Worm (Caenorhabditis elegans) whole organism, L4 larva: Measurements from ENCODE around the gene D2096.9.

Source experiments
- F10B5.3 ChIP-seq: sonication (generic microtip); optimal IDR thresholded peaks from 2 replicates; lab custom pipeline; 2016; ENCODE audit warnings: mild to moderate bottlenecking, missing genetic modification characterization, missing compliant biosample characterization
- F49E8.2 ChIP-seq: sonication (generic microtip); optimal IDR thresholded peaks from 2 replicates; lab custom pipeline; 2016; ENCODE audit warnings: missing compliant biosample characterization, mild to moderate bottlenecking, missing genetic modification characterization, borderline replicate concordance
- R02D3.7 ChIP-seq: fragments of 150-350 bp; sonication (generic microtip); optimal IDR thresholded peaks from 3 replicates; lab custom pipeline; 2014; ENCODE audit warnings: missing biosample characterization, missing genetic modification characterization
- T20F7.1 ChIP-seq: fragments of 200-800 bp; sonication (Bioruptor generic); optimal IDR thresholded peaks from 2 replicates; lab custom pipeline; 2018; ENCODE audit warnings: mild to moderate bottlenecking, missing genetic modification characterization, missing compliant biosample characterization
- Y75B8A.6 ChIP-seq: fragments of 200-800 bp; sonication (Bioruptor generic); IDR thresholded peaks from 2 replicates; pipeline ENCODE4 v1.3.6; 2022; ENCODE audit warnings: missing genetic modification reagents, missing genetic modification characterization, missing compliant biosample characterization
- aha-1 ChIP-seq: fragments of 150-350 bp; peaks from one replicate; lab custom pipeline; 2014; ENCODE audit warnings: missing biosample characterization, missing genetic modification characterization
- aly-2 ChIP-seq: sonication (generic microtip); optimal IDR thresholded peaks from 2 replicates; lab custom pipeline; 2018; ENCODE audit warnings: missing biosample characterization, missing genetic modification characterization
- attf-4 ChIP-seq: sonication (generic microtip); optimal IDR thresholded peaks from 3 replicates; lab custom pipeline; 2017; ENCODE audit warnings: missing biosample characterization, missing genetic modification characterization
- ceh-20 ChIP-seq: fragments of 200-800 bp; sonication (Bioruptor generic); IDR thresholded peaks from 2 replicates; pipeline ENCODE4 v1.3.6; 2022; ENCODE audit warnings: missing genetic modification reagents, missing genetic modification characterization, missing compliant biosample characterization
- ceh-28 ChIP-seq: fragments of 150-350 bp; optimal IDR thresholded peaks from 2 replicates; lab custom pipeline; 2014; ENCODE audit warnings: missing biosample characterization, missing genetic modification reagents, missing genetic modification characterization
- ceh-32 ChIP-seq: sonication (generic microtip); optimal IDR thresholded peaks from 2 replicates; lab custom pipeline; 2016; ENCODE audit warnings: mild to moderate bottlenecking, missing genetic modification characterization, missing compliant biosample characterization; ENCODE audit not compliant: poor library complexity
- ceh-44 ChIP-seq: fragments of 200-800 bp; sonication (Bioruptor generic); IDR thresholded peaks from 2 replicates; pipeline ENCODE4 v1.3.6; 2022; ENCODE audit warnings: missing genetic modification reagents, missing genetic modification characterization, missing compliant biosample characterization
- ceh-62 ChIP-seq: sonication (generic microtip); optimal IDR thresholded peaks from 2 replicates; lab custom pipeline; 2017; ENCODE audit warnings: missing biosample characterization, missing genetic modification characterization
- ctbp-1 ChIP-seq: fragments of 200-800 bp; sonication (Bioruptor generic); IDR thresholded peaks from 2 replicates; pipeline ENCODE4 v1.3.6; 2022; ENCODE audit warnings: missing genetic modification reagents, missing genetic modification characterization, missing compliant biosample characterization
- daf-12 ChIP-seq: fragments of 150-350 bp; optimal IDR thresholded peaks from 2 replicates; lab custom pipeline; 2014; ENCODE audit warnings: missing biosample characterization, missing genetic modification reagents, missing genetic modification characterization
- daf-16 ChIP-seq, 3 experiments: sonication (generic microtip); optimal IDR thresholded peaks; 2 replicates each; lab custom pipeline; 2016 to 2017; ENCODE audit warnings: missing genetic modification characterization in 3 of 3, missing genetic modification reagents in 3 of 3, mild to moderate bottlenecking in 2 of 3, missing compliant biosample characterization in 2 of 3, missing biosample characterization in 1 of 3, moderate library complexity in 1 of 3
- dmd-6 ChIP-seq: fragments of 200-800 bp; sonication (Bioruptor generic); IDR thresholded peaks from 2 replicates; pipeline ENCODE4 v1.3.6; 2022; ENCODE audit warnings: missing genetic modification reagents, missing genetic modification characterization, missing compliant biosample characterization
- dmd-9 ChIP-seq: fragments of 200-800 bp; sonication (Bioruptor generic); IDR thresholded peaks from 2 replicates; pipeline ENCODE4 v1.3.6; 2022; ENCODE audit warnings: missing genetic modification reagents, missing genetic modification characterization, missing compliant biosample characterization
- dve-1 ChIP-seq: sonication (generic microtip); optimal IDR thresholded peaks from 2 replicates; lab custom pipeline; 2017; ENCODE audit warnings: antibody characterized with exemption, mild to moderate bottlenecking, missing genetic modification characterization, missing compliant biosample characterization; ENCODE audit not compliant: insufficient read depth
- egl-27 ChIP-seq: sonication (generic microtip); optimal IDR thresholded peaks from 3 replicates; lab custom pipeline; 2017; ENCODE audit warnings: missing biosample characterization, missing genetic modification reagents, missing genetic modification characterization
- fos-1 ChIP-seq: fragments of 150-350 bp; optimal IDR thresholded peaks from 2 replicates; lab custom pipeline; 2014; ENCODE audit warnings: missing biosample characterization, missing genetic modification characterization
- gei-8 ChIP-seq: fragments of 200-800 bp; sonication (Bioruptor generic); optimal IDR thresholded peaks from 2 replicates; lab custom pipeline; 2018; ENCODE audit warnings: mild to moderate bottlenecking, missing genetic modification characterization, missing compliant biosample characterization
- hlh-11 ChIP-seq: fragments of 200-800 bp; sonication (Bioruptor generic); optimal IDR thresholded peaks from 2 replicates; lab custom pipeline; 2018; ENCODE audit warnings: mild to moderate bottlenecking, missing genetic modification characterization, missing compliant biosample characterization
- jun-1 ChIP-seq: fragments of 150-350 bp; optimal IDR thresholded peaks from 2 replicates; lab custom pipeline; 2014; ENCODE audit warnings: missing biosample characterization, missing genetic modification reagents, missing genetic modification characterization
- lin-13 ChIP-seq: fragments of 150-350 bp; optimal IDR thresholded peaks from 2 replicates; lab custom pipeline; 2014; ENCODE audit warnings: missing biosample characterization, missing genetic modification reagents, missing genetic modification characterization
- lin-15B ChIP-seq: fragments of 150-350 bp; sonication (generic microtip); optimal IDR thresholded peaks from 3 replicates; lab custom pipeline; 2014; ENCODE audit warnings: missing biosample characterization, missing genetic modification characterization
- lin-29 ChIP-seq: fragments of 200-800 bp; sonication (Bioruptor generic); IDR thresholded peaks from 2 replicates; pipeline ENCODE4 v1.3.6; 2022; ENCODE audit warnings: missing genetic modification reagents, missing genetic modification characterization, missing compliant biosample characterization
- madf-5 ChIP-seq, 2 experiments: fragments of 200-800 bp; sonication (Bioruptor generic); IDR thresholded peaks; 2 replicates each; pipeline ENCODE4 v1.3.6; 2022; ENCODE audit warnings: missing compliant biosample characterization in 2 of 2, missing genetic modification characterization in 2 of 2
- mdt-29 ChIP-seq: fragments of 200-800 bp; sonication (Bioruptor generic); IDR thresholded peaks from 2 replicates; pipeline ENCODE4 v1.3.6; 2022; ENCODE audit warnings: missing genetic modification reagents, missing genetic modification characterization, missing compliant biosample characterization
- mep-1 ChIP-seq: fragments of 150-350 bp; sonication (generic microtip); optimal IDR thresholded peaks from 3 replicates; lab custom pipeline; 2014; ENCODE audit warnings: missing biosample characterization, missing genetic modification characterization
- mes-2 ChIP-seq: sonication (generic microtip); optimal IDR thresholded peaks from 2 replicates; lab custom pipeline; 2016; ENCODE audit warnings: missing genotype, mild to moderate bottlenecking, missing genetic modification characterization, missing compliant biosample characterization; ENCODE audit not compliant: poor library complexity, severe bottlenecking
- mxl-2 ChIP-seq: fragments of 200-800 bp; sonication (Bioruptor generic); conservative IDR thresholded peaks from 2 replicates; pipeline ENCODE4 v1.3.6; 2022; ENCODE audit warnings: missing genetic modification reagents, missing genetic modification characterization, missing compliant biosample characterization
- nhr-111 ChIP-seq: fragments of 200-800 bp; sonication (Bioruptor generic); optimal IDR thresholded peaks from 2 replicates; lab custom pipeline; 2018; ENCODE audit warnings: mild to moderate bottlenecking, missing genetic modification characterization, missing compliant biosample characterization
- nhr-237 ChIP-seq: sonication (generic microtip); optimal IDR thresholded peaks from 2 replicates; lab custom pipeline; 2017; ENCODE audit warnings: missing biosample characterization, missing genetic modification characterization
- nhr-25 ChIP-seq: sonication (generic microtip); optimal IDR thresholded peaks from 2 replicates; lab custom pipeline; 2017; ENCODE audit warnings: missing genetic modification characterization, mild to moderate bottlenecking, missing compliant biosample characterization, antibody characterized with exemption, moderate library complexity, borderline replicate concordance; ENCODE audit not compliant: insufficient read depth
- nhr-28 ChIP-seq: fragments of 150-350 bp; optimal IDR thresholded peaks from 2 replicates; lab custom pipeline; 2014; ENCODE audit warnings: missing biosample characterization, missing genetic modification characterization
- nhr-42 ChIP-seq: fragments of 200-800 bp; sonication (Bioruptor generic); IDR thresholded peaks from 2 replicates; pipeline ENCODE4 v1.3.6; 2022; ENCODE audit warnings: missing genetic modification characterization, missing compliant biosample characterization
- nhr-6 ChIP-seq: fragments of 150-350 bp; optimal IDR thresholded peaks from 2 replicates; lab custom pipeline; 2014; ENCODE audit warnings: missing biosample characterization, missing genetic modification characterization
- pqm-1 ChIP-seq: sonication (generic microtip); optimal IDR thresholded peaks from 2 replicates; lab custom pipeline; 2017; ENCODE audit warnings: missing biosample characterization, missing genetic modification characterization
- rbr-2 ChIP-seq: sonication (generic microtip); optimal IDR thresholded peaks from 2 replicates; lab custom pipeline; 2016; ENCODE audit warnings: missing genotype, missing genetic modification characterization, missing compliant biosample characterization
- sdz-12 ChIP-seq: fragments of 200-800 bp; sonication (Bioruptor generic); optimal IDR thresholded peaks from 2 replicates; lab custom pipeline; 2018; ENCODE audit warnings: mild to moderate bottlenecking, missing genetic modification characterization, missing compliant biosample characterization
- spr-3 ChIP-seq: fragments of 200-800 bp; sonication (Bioruptor generic); optimal IDR thresholded peaks from 2 replicates; lab custom pipeline; 2018; ENCODE audit warnings: mild to moderate bottlenecking, missing genetic modification characterization, missing compliant biosample characterization
- tag-97 ChIP-seq: fragments of 200-800 bp; sonication (Bioruptor generic); IDR thresholded peaks from 2 replicates; pipeline ENCODE4 v1.3.6; 2022; ENCODE audit warnings: missing genetic modification characterization, missing compliant biosample characterization
- unc-39 ChIP-seq: sonication (generic microtip); optimal IDR thresholded peaks from 2 replicates; lab custom pipeline; 2017; ENCODE audit warnings: missing biosample characterization, missing genetic modification characterization
- vab-7 ChIP-seq: fragments of 200-800 bp; sonication (Bioruptor generic); IDR thresholded peaks from 2 replicates; pipeline ENCODE4 v1.3.6; 2022; ENCODE audit warnings: missing genetic modification reagents, missing genetic modification characterization, missing compliant biosample characterization
- zfp-2 ChIP-seq: sonication (generic microtip); optimal IDR thresholded peaks from 2 replicates; lab custom pipeline; 2016; ENCODE audit warnings: mild to moderate bottlenecking, missing genetic modification characterization, missing compliant biosample characterization
- zip-11 ChIP-seq: fragments of 200-800 bp; sonication (Bioruptor generic); IDR thresholded peaks from 2 replicates; pipeline ENCODE4 v1.3.6; 2022; ENCODE audit warnings: missing genetic modification characterization, missing compliant biosample characterization
- zip-2 ChIP-seq: fragments of 150-350 bp; optimal IDR thresholded peaks from 2 replicates; lab custom pipeline; 2014; ENCODE audit warnings: missing biosample characterization, missing genetic modification characterization

D2096.9 gene

ce11 chrIV:8431567-8432458 is 49.2 kb upstream of the D2096.9 start (continued):
- TF ChIP-seq nhr-25 (tag; lab: Kevin White, UChicago): no peak
- TF ChIP-seq spr-3 (GFP tag; lab: Kevin White, UChicago): peak; percentile 42
- TF ChIP-seq Y75B8A.6 (GFP tag; lab: Robert Waterston, UW): 0 out of 2 replicates have a peak, but pooled peaks have one; percentile 17
- no peak for TF ChIP-seq fos-1 (tag; lab: Kevin White, UChicago)
- TF ChIP-seq nhr-237 (tag; lab: Kevin White, UChicago): no peak
- TF ChIP-seq rbr-2 (tag; lab: Kevin White, UChicago): peak; percentile 24
- TF ChIP-seq dmd-6 (GFP tag; lab: Robert Waterston, UW): peak; percentile 68
- TF ChIP-seq dve-1 (tag; lab: Kevin White, UChicago): peak; percentile 61
- no peak for TF ChIP-seq zfp-2 (tag; lab: Kevin White, UChicago)
- TF ChIP-seq ceh-28 (tag; lab: Kevin White, UChicago): peak; percentile 81
- TF ChIP-seq jun-1 (tag; lab: Kevin White, UChicago): no peak
- peak; percentile 45 for TF ChIP-seq T20F7.1 (GFP tag; lab: Kevin White, UChicago)
- peak; percentile 9 for TF ChIP-seq mdt-29 (GFP tag; lab: Robert Waterston, UW)
- no peak; the same call in 1 of the 2 replicates for TF ChIP-seq dmd-9 (GFP tag; lab: Robert Waterston, UW)
- TF ChIP-seq lin-29: no peak
- TF ChIP-seq zip-2 (tag; lab: Kevin White, UChicago): no peak
- TF ChIP-seq nhr-42 (GFP tag; lab: Robert Waterston, UW): peak; percentile 92
- peak; percentile 58 for TF ChIP-seq mep-1 (tag; lab: Kevin White, UChicago)
- peak; percentile 79 for TF ChIP-seq hlh-11 (tag; lab: Kevin White, UChicago)
- TF ChIP-seq R02D3.7 (tag; lab: Kevin White, UChicago): no peak
- peak; percentile 20 for TF ChIP-seq sdz-12 (GFP tag; lab: Kevin White, UChicago)
- no peak for TF ChIP-seq daf-12 (tag; lab: Kevin White, UChicago)
- no peak for TF ChIP-seq aly-2
- peak; percentile 60 for TF ChIP-seq ceh-20
- TF ChIP-seq F10B5.3 (tag; lab: Kevin White, UChicago): no peak
- TF ChIP-seq madf-5 (GFP tag; IDR thresholded peaks at IDR 0.05; lab: Robert Waterston, UW): 0 out of 4 replicates have a peak, but pooled peaks of 1 of the 2 experiments have one; percentile 18
- TF ChIP-seq ceh-44: no peak
- peak; percentile 98 for TF ChIP-seq aha-1 (tag; lab: Kevin White, UChicago)
- no peak for TF ChIP-seq unc-39 (tag; lab: Kevin White, UChicago)
- TF ChIP-seq egl-27 (tag; lab: Kevin White, UChicago): no peak
- TF ChIP-seq nhr-28 (tag; lab: Kevin White, UChicago): peak; percentile 59
- TF ChIP-seq F49E8.2 (tag; lab: Kevin White, UChicago): no peak
- 0 out of 2 replicates have a peak, but pooled peaks have one; percentile 15 for TF ChIP-seq zip-11 (GFP tag; lab: Robert Waterston, UW)
- TF ChIP-seq nhr-111 (GFP tag; lab: Kevin White, UChicago): peak; percentile 27
- TF ChIP-seq pqm-1 (tag; lab: Kevin White, UChicago): no peak
- no peak for TF ChIP-seq mxl-2 (GFP tag; lab: Robert Waterston, UW)
- no peak for TF ChIP-seq gei-8 (GFP tag; lab: Kevin White, UChicago)
- TF ChIP-seq lin-13: peak; percentile 55
- TF ChIP-seq lin-15B (tag; lab: Kevin White, UChicago): peak; percentile 2
- TF ChIP-seq vab-7 (GFP tag; lab: Robert Waterston, UW): peak; percentile 49
- TF ChIP-seq ctbp-1 (GFP tag; lab: Robert Waterston, UW): peak; percentile 41; the same call in 1 of the 2 replicates
- TF ChIP-seq tag-97 (GFP tag; lab: Robert Waterston, UW): no peak
- no peak for TF ChIP-seq attf-4 (tag; lab: Kevin White, UChicago)
- TF ChIP-seq daf-16 (GFP tag; optimal IDR thresholded peaks at IDR 0.05; lab: Kevin White, UChicago): peak in 1 of 2 experiments; percentile 53
- peak; percentile 73 for TF ChIP-seq daf-16 (tag; optimal IDR thresholded peaks at IDR 0.05; lab: Kevin White, UChicago)
- no peak for TF ChIP-seq ceh-32 (tag; lab: Kevin White, UChicago)
- peak; percentile 38 for TF ChIP-seq nhr-6 (tag; lab: Kevin White, UChicago)
- TF ChIP-seq mes-2 (tag; lab: Kevin White, UChicago): peak; percentile 83
- TF ChIP-seq ceh-62 (tag; lab: Kevin White, UChicago): peak; percentile 33
